Worm (Caenorhabditis elegans) whole organism, young adult: ENCODE measurements around the gene klp-17.
A peak's percentile ranks its signal among the peaks of the same experiment; 100 is the strongest.

ENCODE experiments used
- F22D6.2 ChIP-seq: sonication (generic microtip); optimal IDR thresholded peaks from 2 replicates; lab custom pipeline; 2016; ENCODE audit warnings: mild to moderate bottlenecking, missing genetic modification characterization, missing compliant biosample characterization
- F33H1.4 ChIP-seq: fragments of 200-800 bp; sonication (Bioruptor generic); IDR thresholded peaks from 2 replicates; pipeline ENCODE4 v1.3.6; 2022; ENCODE audit warnings: missing genetic modification reagents, missing genetic modification characterization, missing compliant biosample characterization
- F37B4.10 ChIP-seq: fragments of 200-800 bp; sonication (Bioruptor generic); IDR thresholded peaks from 2 replicates; pipeline ENCODE4 v1.3.6; 2022; ENCODE audit warnings: missing genetic modification characterization, missing compliant biosample characterization
- F39B2.1 ChIP-seq: fragments of 200-800 bp; sonication (Bioruptor generic); IDR thresholded peaks from 2 replicates; pipeline ENCODE4 v1.3.6; 2022; ENCODE audit warnings: missing genetic modification reagents, missing genetic modification characterization, missing compliant biosample characterization
- F55B11.4 ChIP-seq: sonication (generic microtip); optimal IDR thresholded peaks from 2 replicates; lab custom pipeline; 2016; ENCODE audit warnings: missing compliant biosample characterization, missing genetic modification characterization, borderline replicate concordance; ENCODE audit not compliant: insufficient read depth
- F57A8.1 ChIP-seq: fragments of 200-800 bp; sonication (Bioruptor generic); optimal IDR thresholded peaks from 2 replicates; lab custom pipeline; 2018; ENCODE audit warnings: mild to moderate bottlenecking, missing genetic modification characterization, moderate library complexity, missing compliant biosample characterization
- K11D2.4 ChIP-seq: fragments of 200-800 bp; sonication (Bioruptor generic); IDR thresholded peaks from 2 replicates; pipeline ENCODE4 v1.3.6; 2022; ENCODE audit warnings: missing genetic modification reagents, missing genetic modification characterization, missing compliant biosample characterization
- Y53G8AR.9 ChIP-seq: fragments of 200-800 bp; sonication (Bioruptor generic); conservative IDR thresholded peaks from 2 replicates; pipeline ENCODE4 v1.3.6; 2022; ENCODE audit warnings: missing genetic modification reagents, missing genetic modification characterization, missing compliant biosample characterization
- Y56A3A.18 ChIP-seq: fragments of 200-800 bp; sonication (Bioruptor generic); IDR thresholded peaks from 2 replicates; pipeline ENCODE4 v1.3.6; 2022; ENCODE audit warnings: missing genetic modification reagents, missing genetic modification characterization, missing compliant biosample characterization
- Y67H2A.10 ChIP-seq: fragments of 200-800 bp; sonication (Bioruptor generic); conservative IDR thresholded peaks from 2 replicates; pipeline ENCODE4 v1.3.6; 2022; ENCODE audit warnings: missing genetic modification reagents, missing genetic modification characterization, missing compliant biosample characterization
- akir-1 ChIP-seq: fragments of 200-800 bp; sonication (Bioruptor generic); optimal IDR thresholded peaks from 2 replicates; lab custom pipeline; 2018; ENCODE audit warnings: mild to moderate bottlenecking, missing genetic modification characterization, moderate library complexity, missing compliant biosample characterization
- aptf-3 ChIP-seq: fragments of 200-800 bp; sonication (Bioruptor generic); IDR thresholded peaks from 2 replicates; pipeline ENCODE4 v1.3.6; 2022; ENCODE audit warnings: missing genetic modification characterization, missing compliant biosample characterization
- atf-7 ChIP-seq: sonication (generic microtip); optimal IDR thresholded peaks from 2 replicates; lab custom pipeline; 2017; ENCODE audit warnings: mild to moderate bottlenecking, missing genetic modification characterization, missing compliant biosample characterization
- bed-1 ChIP-seq: fragments of 200-800 bp; sonication (Bioruptor generic); IDR thresholded peaks from 2 replicates; pipeline ENCODE4 v1.3.6; 2022; ENCODE audit warnings: missing genetic modification reagents, missing genetic modification characterization, missing compliant biosample characterization
- cebp-1 ChIP-seq, 2 experiments: fragments of 200-800 bp in 1 of 2; sonication (Bioruptor generic) in 1 of 2; sonication (generic microtip) in 1 of 2; IDR thresholded peaks in 1 of 2; optimal IDR thresholded peaks in 1 of 2; 2 replicates each; pipeline versions ENCODE4 v1.3.6 to Lab custom; 2017 to 2022; ENCODE audit warnings: missing compliant biosample characterization in 2 of 2, missing genetic modification characterization in 2 of 2, mild to moderate bottlenecking in 1 of 2, missing genetic modification reagents in 1 of 2, moderate library complexity in 1 of 2
- ceh-79 ChIP-seq: sonication (generic microtip); optimal IDR thresholded peaks from 2 replicates; lab custom pipeline; 2017; ENCODE audit warnings: mild to moderate bottlenecking, missing genetic modification characterization, missing compliant biosample characterization
- ceh-91 ChIP-seq: fragments of 200-800 bp; sonication (Bioruptor generic); IDR thresholded peaks from 2 replicates; pipeline ENCODE4 v1.3.6; 2022; ENCODE audit warnings: missing genetic modification reagents, missing genetic modification characterization, missing compliant biosample characterization
- die-1 ChIP-seq: sonication (generic microtip); optimal IDR thresholded peaks from 2 replicates; lab custom pipeline; 2016; ENCODE audit warnings: missing genotype, mild to moderate bottlenecking, missing genetic modification characterization, missing compliant biosample characterization
- dpff-1 ChIP-seq: sonication (generic microtip); optimal IDR thresholded peaks from 2 replicates; lab custom pipeline; 2017; ENCODE audit warnings: mild to moderate bottlenecking, missing genetic modification characterization, missing compliant biosample characterization
- egrh-3 ChIP-seq: fragments of 200-800 bp; sonication (Bioruptor generic); IDR thresholded peaks from 2 replicates; pipeline ENCODE4 v1.3.6; 2022; ENCODE audit warnings: missing genetic modification reagents, missing genetic modification characterization, missing compliant biosample characterization
- ekl-4 ChIP-seq: fragments of 200-800 bp; sonication (Bioruptor generic); IDR thresholded peaks from 2 replicates; pipeline ENCODE4 v1.3.6; 2022; ENCODE audit warnings: missing genetic modification reagents, missing genetic modification characterization, missing compliant biosample characterization
- hlh-12 ChIP-seq: sonication (generic microtip); optimal IDR thresholded peaks from 2 replicates; lab custom pipeline; 2016; ENCODE audit warnings: missing genetic modification characterization, missing compliant biosample characterization
- hlh-26 ChIP-seq: fragments of 200-800 bp; sonication (Bioruptor generic); conservative IDR thresholded peaks from 2 replicates; pipeline ENCODE4 v1.3.6; 2022; ENCODE audit warnings: missing genetic modification reagents, missing genetic modification characterization, missing compliant biosample characterization
- hrde-1 ChIP-seq: sonication (generic microtip); optimal IDR thresholded peaks from 2 replicates; lab custom pipeline; 2016; ENCODE audit warnings: missing genetic modification characterization, mild to moderate bottlenecking, missing compliant biosample characterization, moderate library complexity, missing genotype, missing genetic modification reagents, borderline replicate concordance
- let-526 ChIP-seq: fragments of 200-800 bp; sonication (Bioruptor generic); IDR thresholded peaks from 2 replicates; pipeline ENCODE4 v1.3.6; 2022; ENCODE audit warnings: missing genetic modification reagents, missing genetic modification characterization, missing compliant biosample characterization
- let-607 ChIP-seq, 2 experiments: fragments of 200-800 bp in 1 of 2; sonication (Bioruptor generic) in 1 of 2; sonication (generic microtip) in 1 of 2; optimal IDR thresholded peaks; 2 replicates each; lab custom pipeline; 2016 to 2018; ENCODE audit warnings: mild to moderate bottlenecking in 2 of 2, missing compliant biosample characterization in 2 of 2, missing genetic modification characterization in 2 of 2, moderate library complexity in 2 of 2, missing genotype in 1 of 2
- lin-26 ChIP-seq: fragments of 200-800 bp; sonication (Bioruptor generic); IDR thresholded peaks from 2 replicates; pipeline ENCODE4 v1.3.6; 2022; ENCODE audit warnings: missing genetic modification reagents, missing genetic modification characterization, missing compliant biosample characterization
- lsl-1 ChIP-seq: fragments of 200-800 bp; sonication (Bioruptor generic); optimal IDR thresholded peaks from 2 replicates; lab custom pipeline; 2018; ENCODE audit warnings: mild to moderate bottlenecking, missing genetic modification characterization, moderate library complexity, missing compliant biosample characterization
- madf-10 ChIP-seq: sonication (generic microtip); optimal IDR thresholded peaks from 2 replicates; lab custom pipeline; 2016; ENCODE audit warnings: mild to moderate bottlenecking, missing genetic modification characterization, missing compliant biosample characterization
- mel-28 ChIP-seq: sonication (generic microtip); optimal IDR thresholded peaks from 2 replicates; lab custom pipeline; 2016; ENCODE audit warnings: borderline replicate concordance, mild to moderate bottlenecking, missing genetic modification characterization, missing compliant biosample characterization
- nhr-120 ChIP-seq: fragments of 200-800 bp; sonication (Bioruptor generic); IDR thresholded peaks from 2 replicates; pipeline ENCODE4 v1.3.6; 2022; ENCODE audit warnings: missing genetic modification characterization, missing compliant biosample characterization
- nhr-80 ChIP-seq: sonication (generic microtip); optimal IDR thresholded peaks from 2 replicates; lab custom pipeline; 2016; ENCODE audit warnings: missing genetic modification characterization, missing compliant biosample characterization
- pha-4 ChIP-seq: fragments of 150-350 bp; sonication (generic microtip); optimal IDR thresholded peaks from 2 replicates; lab custom pipeline; 2014; ENCODE audit warnings: missing biosample characterization, missing genetic modification reagents, missing genetic modification characterization
- snpc-1.3 ChIP-seq: sonication (generic microtip); optimal IDR thresholded peaks from 2 replicates; lab custom pipeline; 2017; ENCODE audit warnings: missing genetic modification characterization, mild to moderate bottlenecking, missing compliant biosample characterization, antibody characterized with exemption, moderate library complexity, missing genotype, missing genetic modification reagents; ENCODE audit not compliant: insufficient read depth
- snpc-3.4 ChIP-seq: sonication (generic microtip); optimal IDR thresholded peaks from 2 replicates; lab custom pipeline; 2017; ENCODE audit warnings: missing genetic modification characterization, mild to moderate bottlenecking, missing compliant biosample characterization, antibody characterized with exemption, moderate library complexity, missing genotype, missing genetic modification reagents
- tbp1 ChIP-seq: fragments of 200-800 bp; sonication (Bioruptor generic); optimal IDR thresholded peaks from 2 replicates; lab custom pipeline; 2018; ENCODE audit warnings: mild to moderate bottlenecking, missing genetic modification characterization, missing compliant biosample characterization
- unc-62 ChIP-seq: fragments of 150-350 bp; optimal IDR thresholded peaks from 2 replicates; lab custom pipeline; 2014; ENCODE audit warnings: missing biosample characterization, missing genetic modification reagents, missing genetic modification characterization
- ztf-18 ChIP-seq: sonication (generic microtip); optimal IDR thresholded peaks from 2 replicates; lab custom pipeline; 2016; ENCODE audit warnings: missing genotype, mild to moderate bottlenecking, missing genetic modification characterization, missing compliant biosample characterization
- ztf-6 ChIP-seq: fragments of 200-800 bp; sonication (Bioruptor generic); IDR thresholded peaks from 2 replicates; pipeline ENCODE4 v1.3.6; 2022; ENCODE audit warnings: missing genetic modification reagents, missing genetic modification characterization, missing compliant biosample characterization

The klp-17 gene

ce11 chrII:11503761-11504160, 36.3 kb upstream of the klp-17 start:
- no peak for TF ChIP-seq let-607 (tag; optimal IDR thresholded peaks at IDR 0.05; lab: Kevin White, UChicago)
- TF ChIP-seq F22D6.2 (tag; lab: Kevin White, UChicago) = no peak
- no peak for TF ChIP-seq cebp-1 (GFP tag; IDR thresholded peaks at IDR 0.05; lab: Robert Waterston, UW)
- TF ChIP-seq cebp-1 (tag; optimal IDR thresholded peaks at IDR 0.05; lab: Kevin White, UChicago) = no peak
- TF ChIP-seq hlh-12 (tag; lab: Kevin White, UChicago) = no peak
- TF ChIP-seq hrde-1 = no peak
- TF ChIP-seq let-526 = 0 out of 2 replicates have a peak, but pooled peaks have one; percentile 21
- no peak for TF ChIP-seq mel-28 (tag; lab: Kevin White, UChicago)
- TF ChIP-seq nhr-120 (GFP tag; lab: Robert Waterston, UW) = no peak

ce11 chrII:11501956-11502355, 34.5 kb upstream of the klp-17 start:
- TF ChIP-seq F57A8.1 (GFP tag; lab: Kevin White, UChicago) (no peak), tbp1 (GFP tag; lab: Kevin White, UChicago) (no peak), bed-1 (no peak), F37B4.10 (no peak), dpff-1 (tag; lab: Kevin White, UChicago) (no peak), Y67H2A.10 (no peak), lin-26 (GFP tag; lab: Robert Waterston, UW) (no peak), ceh-91 (GFP tag; lab: Robert Waterston, UW) (no peak), hrde-1 (no peak), ceh-79 (tag; lab: Kevin White, UChicago) (no peak)
- TF ChIP-seq, all 124 proteins: peak for 0

ce11 chrII:11500198-11500597, 32.8 kb upstream of the klp-17 start, which contains the start of gene B0334.20:
Gene B0334.20, minus strand, starts transcription at chrII:11500459.
- no peak for TF ChIP-seq unc-62 (GFP tag; lab: Kevin White, UChicago)
- TF ChIP-seq Y53G8AR.9 = no peak
- TF ChIP-seq lsl-1 (GFP tag; lab: Kevin White, UChicago) = peak; percentile 5
- no peak for TF ChIP-seq pha-4
- TF ChIP-seq snpc-1.3 (tag; lab: Kevin White, UChicago) = no peak
- TF ChIP-seq F55B11.4 (tag; lab: Kevin White, UChicago) = no peak
- TF ChIP-seq nhr-80 (tag; lab: Kevin White, UChicago) = peak; percentile 9

- TF ChIP-seq madf-10 (tag; lab: Kevin White, UChicago) (no peak), ekl-4 (GFP tag; lab: Robert Waterston, UW) (no peak), Y56A3A.18 (GFP tag; lab: Robert Waterston, UW) (no peak), cebp-1 (GFP tag; IDR thresholded peaks at IDR 0.05; lab: Robert Waterston, UW) (no peak), cebp-1 (tag; optimal IDR thresholded peaks at IDR 0.05; lab: Kevin White, UChicago) (no peak), F33H1.4 (GFP tag; lab: Robert Waterston, UW) (no peak), hlh-12 (tag; lab: Kevin White, UChicago) (no peak), lin-26 (GFP tag; lab: Robert Waterston, UW) (no peak), ztf-6 (GFP tag; lab: Robert Waterston, UW) (no peak), aptf-3 (no peak), F39B2.1 (GFP tag; lab: Robert Waterston, UW) (no peak), ztf-18 (tag; lab: Kevin White, UChicago) (no peak), bed-1 (no peak), egrh-3 (no peak), akir-1 (GFP tag; lab: Kevin White, UChicago) (no peak), snpc-3.4 (tag; lab: Kevin White, UChicago) (no peak), die-1 (no peak), hlh-26 (GFP tag; lab: Robert Waterston, UW) (no peak), atf-7 (tag; lab: Kevin White, UChicago) (no peak), K11D2.4 (GFP tag; lab: Robert Waterston, UW) (no peak), F57A8.1 (GFP tag; lab: Kevin White, UChicago) (no peak)
These were observed 29.9 kb upstream of the klp-17 start, which contains the start of gene B0334.5 for ce11 chrII:11497365-11497764. Gene B0334.5, plus strand, starts transcription at chrII:11497665.
